Fruit fly (Drosophila melanogaster): ENCODE results near the gene Fer1HCH.
A peak's percentile ranks its signal among the peaks of the same experiment; 100 is the strongest.

The Fer1HCH gene

dm6 chr3R:30387515-30388178 is at the start of gene Fer1HCH, which contains the start of gene Fer2LCH:
Gene Fer1HCH, minus strand, starts transcription at chr3R:30388178.
Gene Fer2LCH, plus strand, starts transcription at chr3R:30387804.
- TF ChIP-seq Mnt (GFP tag; optimal IDR thresholded peaks at IDR 0.05) = peak; percentile 40
- TF ChIP-seq CG7045 (GFP tag; optimal IDR thresholded peaks at IDR 0.05) = no peak
- peak; percentile 68 for TF ChIP-seq ovo (GFP tag; optimal IDR thresholded peaks at IDR 0.05)

- TF ChIP-seq CG14711 (tag; optimal IDR thresholded peaks at IDR 0.05) (no peak), CG11617 (GFP tag; optimal IDR thresholded peaks at IDR 0.05) (no peak), CG5204 (GFP tag; optimal IDR thresholded peaks at IDR 0.05) (no peak), Hr96 (GFP tag; optimal IDR thresholded peaks at IDR 0.05) (no peak), cic (GFP tag; optimal IDR thresholded peaks at IDR 0.05) (no peak), CG12768 (GFP tag; optimal IDR thresholded peaks at IDR 0.05) (no peak), cnc (optimal IDR thresholded peaks at IDR 0.05) (no peak), toe (GFP tag; optimal IDR thresholded peaks at IDR 0.05) (no peak), kay (GFP tag; ENCODE audit: borderline replicate concordance) (no peak), CG33017 (tag; optimal IDR thresholded peaks at IDR 0.05) (no peak), ovo (GFP tag; optimal IDR thresholded peaks at IDR 0.05) (no peak), tj (GFP tag; optimal IDR thresholded peaks at IDR 0.05) (no peak), CG1620 (GFP tag; optimal IDR thresholded peaks at IDR 0.05) (no peak), CG7045 (GFP tag; optimal IDR thresholded peaks at IDR 0.05) (no peak), CG7101 (tag; optimal IDR thresholded peaks at IDR 0.05) (no peak), Mnt (GFP tag; optimal IDR thresholded peaks at IDR 0.05) (no peak), bab1 (GFP tag; optimal IDR thresholded peaks at IDR 0.05) (no peak), Clk (GFP tag; optimal IDR thresholded peaks at IDR 0.05) (no peak), pad (GFP tag; optimal IDR thresholded peaks at IDR 0.05) (no peak)
Observed at dm6 chr3R:30431258-30432114, 43.5 kb upstream of the Fer1HCH start, which contains the start of gene CG15534. Gene CG15534, plus strand, starts transcription at chr3R:30432064.

dm6 chr3R:30428459-30428858 is 40.5 kb upstream of the Fer1HCH start, which contains the start of gene CG15533:
Gene CG15533, plus strand, starts transcription at chr3R:30428820.
- TF ChIP-seq ovo (GFP tag; optimal IDR thresholded peaks at IDR 0.05) (no peak), cnc (optimal IDR thresholded peaks at IDR 0.05) (no peak), CG11617 (GFP tag; optimal IDR thresholded peaks at IDR 0.05) (no peak), CG14711 (tag; optimal IDR thresholded peaks at IDR 0.05) (no peak), tj (GFP tag; optimal IDR thresholded peaks at IDR 0.05) (no peak), kay (GFP tag; ENCODE audit: borderline replicate concordance) (no peak), Crg-1 (GFP tag; optimal IDR thresholded peaks at IDR 0.05) (no peak), CG33017 (tag; optimal IDR thresholded peaks at IDR 0.05) (no peak), toe (GFP tag; optimal IDR thresholded peaks at IDR 0.05) (no peak), CG5204 (GFP tag; optimal IDR thresholded peaks at IDR 0.05) (no peak), bab1 (GFP tag; optimal IDR thresholded peaks at IDR 0.05) (no peak), CG1620 (GFP tag; optimal IDR thresholded peaks at IDR 0.05) (no peak), CG7045 (GFP tag; optimal IDR thresholded peaks at IDR 0.05) (no peak), Clk (GFP tag; optimal IDR thresholded peaks at IDR 0.05) (no peak)

- peak; percentile 67 for TF ChIP-seq bab1 (GFP tag; optimal IDR thresholded peaks at IDR 0.05)
- peak; percentile 36 for TF ChIP-seq CG11617 (GFP tag; optimal IDR thresholded peaks at IDR 0.05)
- peak; percentile 23 for TF ChIP-seq CG7045 (GFP tag; optimal IDR thresholded peaks at IDR 0.05)
- TF ChIP-seq kay (GFP tag; ENCODE audit: borderline replicate concordance) = no peak
- peak; percentile 15 for TF ChIP-seq tj (GFP tag; optimal IDR thresholded peaks at IDR 0.05)
- no peak for TF ChIP-seq Clk (GFP tag; optimal IDR thresholded peaks at IDR 0.05)
- TF ChIP-seq CG33017 (tag; optimal IDR thresholded peaks at IDR 0.05) = peak; percentile 13
- TF ChIP-seq cic (GFP tag; optimal IDR thresholded peaks at IDR 0.05) = peak; percentile 46
- TF ChIP-seq CG1620 (GFP tag; optimal IDR thresholded peaks at IDR 0.05) = peak; percentile 1
- peak; percentile 47 for TF ChIP-seq Hr96 (GFP tag; optimal IDR thresholded peaks at IDR 0.05)
- peak; percentile 80 for TF ChIP-seq toe (GFP tag; optimal IDR thresholded peaks at IDR 0.05)
- TF ChIP-seq Mnt (GFP tag; optimal IDR thresholded peaks at IDR 0.05) = peak; percentile 39
- peak; percentile 83 for TF ChIP-seq CG12768 (GFP tag; optimal IDR thresholded peaks at IDR 0.05)
- peak; percentile 55 for TF ChIP-seq CG5204 (GFP tag; optimal IDR thresholded peaks at IDR 0.05)
- TF ChIP-seq ovo (GFP tag; optimal IDR thresholded peaks at IDR 0.05) = no peak
Observed at dm6 chr3R:30427805-30428359, 39.9 kb upstream of the Fer1HCH start, which contains the start of gene CG2218. Gene CG2218, minus strand, starts transcription at chr3R:30428276.

dm6 chr3R:30426626-30427025 is 38.6 kb upstream of the Fer1HCH start:
- TF ChIP-seq CG1620 (GFP tag; optimal IDR thresholded peaks at IDR 0.05) (no peak), CG33017 (tag; optimal IDR thresholded peaks at IDR 0.05) (no peak), pad (GFP tag; optimal IDR thresholded peaks at IDR 0.05) (no peak), Hr96 (GFP tag; optimal IDR thresholded peaks at IDR 0.05) (no peak), CG12768 (GFP tag; optimal IDR thresholded peaks at IDR 0.05) (no peak), CG5204 (GFP tag; optimal IDR thresholded peaks at IDR 0.05) (no peak), tj (GFP tag; optimal IDR thresholded peaks at IDR 0.05) (no peak), ovo (GFP tag; optimal IDR thresholded peaks at IDR 0.05) (no peak), CG7045 (GFP tag; optimal IDR thresholded peaks at IDR 0.05) (no peak), bab1 (GFP tag; optimal IDR thresholded peaks at IDR 0.05) (no peak), Mnt (GFP tag; optimal IDR thresholded peaks at IDR 0.05) (no peak), kay (GFP tag; ENCODE audit: borderline replicate concordance) (no peak), Clk (GFP tag; optimal IDR thresholded peaks at IDR 0.05) (no peak)
